Worm (Caenorhabditis elegans) whole organism, L4/young adult: ENCODE measurements around the gene cls-3.

Experiments
- dao-5 ChIP-seq: sonication (generic microtip); optimal IDR thresholded peaks from 2 replicates; lab custom pipeline; 2016; ENCODE audit warnings: missing genotype, missing genetic modification characterization, moderate library complexity, missing compliant biosample characterization
- him-1 ChIP-seq: sonication (generic microtip); optimal IDR thresholded peaks from 2 replicates; lab custom pipeline; 2016; ENCODE audit warnings: missing genotype, missing genetic modification reagents, missing genetic modification characterization, missing compliant biosample characterization

ce11 chrIII:9228190-9228589 is 37.3 kb upstream of the cls-3 start:
- no peak for TF ChIP-seq him-1 (tag; lab: Kevin White, UChicago)
- TF ChIP-seq dao-5 (tag; lab: Kevin White, UChicago) = no peak
